Worm (Caenorhabditis elegans): ENCODE data around the gene Y22D7AL.15.

ce11 chrIII:1657380-1657779, 2.3 kb downstream of the Y22D7AL.15 start, which contains the start of gene cht-4:
- TF ChIP-seq lim-7 (GFP tag; IDR thresholded peaks at IDR 0.05), result no peak
- no peak for TF ChIP-seq nhr-76 (tag; optimal IDR thresholded peaks at IDR 0.05)
- no peak for TF ChIP-seq snpc-4 (tag; optimal IDR thresholded peaks at IDR 0.05)
- TF ChIP-seq daf-12 (tag; optimal IDR thresholded peaks at IDR 0.05), result no peak
- no peak for TF ChIP-seq ZK546.5 (tag; optimal IDR thresholded peaks at IDR 0.05)
- TF ChIP-seq ZK337.2 (GFP tag; IDR thresholded peaks at IDR 0.05), result no peak
- no peak for TF ChIP-seq lin-39 (tag; optimal IDR thresholded peaks at IDR 0.05)
- TF ChIP-seq nhr-28 (tag; optimal IDR thresholded peaks at IDR 0.05), result no peak

All from whole organism, L4 larva.